In genomic region chrX:17651998-17652738, dm6 we compare ENCODE assay signal across 6 fruit fly cellular contexts.
A peak's percentile ranks its signal among the peaks of the same experiment; 100 is the strongest.
TF ChIP-seq lines count a peak whose summit lies in the region.

Gene RhoGAPp190, minus strand, starts transcription at chrX:17652562.

- TF ChIP-seq CTCF in whole organism, embryonic (GFP tag; optimal IDR thresholded peaks at IDR 0.05; lab: Kevin White, UChicago): no peak

TF ChIP-seq in whole organism, 6 proteins besides CTCF, POLR2A, EP300 and RAD21:
- TF ChIP-seq Dll (optimal IDR thresholded peaks at IDR 0.05; lab: Kevin White, UChicago) (peak; percentile 92), CG8478 (optimal IDR thresholded peaks at IDR 0.05; lab: Kevin White, UChicago) (peak; percentile 54), psq (optimal IDR thresholded peaks at IDR 0.05; lab: Kevin White, UChicago) (no peak), usp (GFP tag; optimal IDR thresholded peaks at IDR 0.05; lab: Kevin White, UChicago) (no peak), EcR (GFP tag; optimal IDR thresholded peaks at IDR 0.05; lab: Kevin White, UChicago) (no peak), pan (optimal IDR thresholded peaks at IDR 0.05; lab: Kevin White, UChicago) (no peak)
TF ChIP-seq in whole organism: peak in this region for 2.

TF ChIP-seq in whole organism, adult, 20 proteins besides CTCF, POLR2A, EP300 and RAD21 (continues in another document):
- no peak for TF ChIP-seq CG14711 (tag; optimal IDR thresholded peaks at IDR 0.05; lab: Kevin White, UChicago)
- no peak for TF ChIP-seq ovo (GFP tag; optimal IDR thresholded peaks at IDR 0.05; lab: Kevin White, UChicago)
- peak; percentile 39 for TF ChIP-seq CG7101 (tag; optimal IDR thresholded peaks at IDR 0.05; lab: Kevin White, UChicago)
- no peak for TF ChIP-seq CG5204 (GFP tag; optimal IDR thresholded peaks at IDR 0.05; lab: Kevin White, UChicago)
- peak; percentile 58 for TF ChIP-seq pad (GFP tag; optimal IDR thresholded peaks at IDR 0.05; lab: Kevin White, UChicago)
- no peak for TF ChIP-seq CG33017 (tag; optimal IDR thresholded peaks at IDR 0.05; lab: Kevin White, UChicago)
- no peak for TF ChIP-seq toe (GFP tag; optimal IDR thresholded peaks at IDR 0.05; lab: Kevin White, UChicago)
- no peak for TF ChIP-seq kay (GFP tag; lab: Kevin White, UChicago; ENCODE audit: borderline replicate concordance)
- TF ChIP-seq CG11617 (GFP tag; optimal IDR thresholded peaks at IDR 0.05; lab: Kevin White, UChicago): no peak
- no peak for TF ChIP-seq CG12768 (GFP tag; optimal IDR thresholded peaks at IDR 0.05; lab: Kevin White, UChicago)
- no peak for TF ChIP-seq Clk (GFP tag; optimal IDR thresholded peaks at IDR 0.05; lab: Kevin White, UChicago)
- TF ChIP-seq cic (GFP tag; optimal IDR thresholded peaks at IDR 0.05; lab: Kevin White, UChicago): peak; percentile 29
- TF ChIP-seq Mnt (GFP tag; optimal IDR thresholded peaks at IDR 0.05; lab: Kevin White, UChicago): peak; percentile 45
- no peak for TF ChIP-seq CG1620 (GFP tag; optimal IDR thresholded peaks at IDR 0.05; lab: Kevin White, UChicago)
- TF ChIP-seq bab1 (GFP tag; optimal IDR thresholded peaks at IDR 0.05; lab: Kevin White, UChicago): peak; percentile 74
- TF ChIP-seq Crg-1 (GFP tag; optimal IDR thresholded peaks at IDR 0.05; lab: Kevin White, UChicago): no peak
- TF ChIP-seq CG7045 (GFP tag; optimal IDR thresholded peaks at IDR 0.05; lab: Kevin White, UChicago): no peak
- TF ChIP-seq cnc (optimal IDR thresholded peaks at IDR 0.05; lab: Kevin White, UChicago): no peak

TF ChIP-seq in whole organism, embryonic, 481 proteins besides CTCF, POLR2A, EP300 and RAD21 (continues in another document):
- TF ChIP-seq HLH4C (GFP tag; IDR thresholded peaks at IDR 0.05; lab: Robert Waterston, UW; ENCODE audit: partially characterized antibody) (peak; percentile 98), CG31388 (GFP tag; optimal IDR thresholded peaks at IDR 0.05; lab: Kevin White, UChicago) (no peak), amos (GFP tag; IDR thresholded peaks at IDR 0.05; lab: Robert Waterston, UW; ENCODE audit: partially characterized antibody) (peak; percentile 91; the same call in 1 of the 2 replicates), nom (GFP tag; optimal IDR thresholded peaks at IDR 0.05; lab: Kevin White, UChicago) (peak; percentile 11), crol (GFP tag; IDR thresholded peaks at IDR 0.05; lab: Robert Waterston, UW) (peak; percentile 45; the same call in 1 of the 2 replicates), Deaf1 (tag; optimal IDR thresholded peaks at IDR 0.05; lab: Kevin White, UChicago) (peak; percentile 51), CG17568 (GFP tag; optimal IDR thresholded peaks at IDR 0.05; lab: Kevin White, UChicago) (no peak), exex (tag; optimal IDR thresholded peaks at IDR 0.05; lab: Kevin White, UChicago) (peak; percentile 19), phol (tag; optimal IDR thresholded peaks at IDR 0.05; lab: Kevin White, UChicago) (peak; percentile 43), grn (GFP tag; optimal IDR thresholded peaks at IDR 0.05; lab: Kevin White, UChicago) (no peak), Abd-B (GFP tag; optimal IDR thresholded peaks at IDR 0.05; lab: Kevin White, UChicago) (no peak), inv (GFP tag; IDR thresholded peaks at IDR 0.05; lab: Robert Waterston, UW; ENCODE audit: partially characterized antibody) (peak; percentile 75), Sry-δ (GFP tag; optimal IDR thresholded peaks at IDR 0.05; lab: Kevin White, UChicago) (peak; percentile 95), HmgZ (tag; optimal IDR thresholded peaks at IDR 0.05; lab: Kevin White, UChicago) (peak; percentile 39), CG4617 (GFP tag; optimal IDR thresholded peaks at IDR 0.05; lab: Kevin White, UChicago; ENCODE audit: borderline replicate concordance) (peak; percentile 78), ato (GFP tag; IDR thresholded peaks at IDR 0.05; lab: Robert Waterston, UW; ENCODE audit: partially characterized antibody) (peak; percentile 97)

TF ChIP-seq in whole organism, prepupa, 60 proteins besides CTCF, POLR2A, EP300 and RAD21:
- TF ChIP-seq net (GFP tag; optimal IDR thresholded peaks at IDR 0.05; lab: Kevin White, UChicago) (peak; percentile 3), Eip78C (GFP tag; lab: Kevin White, UChicago) (peak; percentile 28), Sox14 (GFP tag; optimal IDR thresholded peaks at IDR 0.05; lab: Kevin White, UChicago) (peak; percentile 42), ss (GFP tag; optimal IDR thresholded peaks at IDR 0.05; lab: Kevin White, UChicago) (peak in 1 of 2 experiments; percentile 41), CG31627 (GFP tag; optimal IDR thresholded peaks at IDR 0.05; lab: Kevin White, UChicago) (no peak)

TF ChIP-seq in whole organism, pupa, 21 proteins besides CTCF, POLR2A, EP300 and RAD21:
- TF ChIP-seq CG4496 (GFP tag; IDR thresholded peaks at IDR 0.05; lab: Robert Waterston, UW) (no peak), CG13204 (GFP tag; optimal IDR thresholded peaks at IDR 0.05; lab: Kevin White, UChicago) (peak; percentile 15), fd96Ca (GFP tag; IDR thresholded peaks at IDR 0.05; lab: Robert Waterston, UW) (0 out of 3 replicates have a peak, but pooled peaks have one; percentile 35)

TF ChIP-seq in whole organism, wandering third instar larva, 38 proteins besides CTCF, POLR2A, EP300 and RAD21:
- no peak for TF ChIP-seq CG32264 (GFP tag; optimal IDR thresholded peaks at IDR 0.05; lab: Kevin White, UChicago)
- no peak for TF ChIP-seq Jra (GFP tag; optimal IDR thresholded peaks at IDR 0.05; lab: Kevin White, UChicago)
- peak; percentile 60 for TF ChIP-seq Dif (GFP tag; optimal IDR thresholded peaks at IDR 0.05; lab: Kevin White, UChicago; ENCODE audit: partially characterized antibody)
- no peak for TF ChIP-seq Rel (GFP tag; optimal IDR thresholded peaks at IDR 0.05; lab: Kevin White, UChicago)
- TF ChIP-seq Rel (tag; optimal IDR thresholded peaks at IDR 0.05; lab: Kevin White, UChicago): peak; percentile 77
- no peak for TF ChIP-seq CrebA (GFP tag; optimal IDR thresholded peaks at IDR 0.05; lab: Kevin White, UChicago; ENCODE audit: borderline replicate concordance)
- no peak for TF ChIP-seq woc (GFP tag; optimal IDR thresholded peaks at IDR 0.05; lab: Kevin White, UChicago)
- peak; percentile 32 for TF ChIP-seq Abd-B (GFP tag; optimal IDR thresholded peaks at IDR 0.05; lab: Kevin White, UChicago)
- no peak for TF ChIP-seq fru (GFP tag; optimal IDR thresholded peaks at IDR 0.05; lab: Kevin White, UChicago)
- no peak for TF ChIP-seq CG9705 (GFP tag; optimal IDR thresholded peaks at IDR 0.05; lab: Kevin White, UChicago)
- no peak for TF ChIP-seq jim (GFP tag; optimal IDR thresholded peaks at IDR 0.05; lab: Kevin White, UChicago)
- peak; percentile 79 for TF ChIP-seq N (GFP tag; optimal IDR thresholded peaks at IDR 0.05; lab: Kevin White, UChicago)
- TF ChIP-seq OdsH (GFP tag; optimal IDR thresholded peaks at IDR 0.05; lab: Kevin White, UChicago): no peak
- TF ChIP-seq Vsx2 (GFP tag; optimal IDR thresholded peaks at IDR 0.05; lab: Kevin White, UChicago; ENCODE audit: partially characterized antibody): no peak
- TF ChIP-seq dmrt93B (GFP tag; optimal IDR thresholded peaks at IDR 0.05; lab: Kevin White, UChicago): no peak
- TF ChIP-seq tai (GFP tag; optimal IDR thresholded peaks at IDR 0.05; lab: Kevin White, UChicago): no peak
- no peak for TF ChIP-seq Sp1 (GFP tag; optimal IDR thresholded peaks at IDR 0.05; lab: Kevin White, UChicago)
- no peak for TF ChIP-seq Myc (optimal IDR thresholded peaks at IDR 0.05; lab: Kevin White, UChicago)
- TF ChIP-seq br (GFP tag; optimal IDR thresholded peaks at IDR 0.05; lab: Kevin White, UChicago): no peak
- TF ChIP-seq GATAd (GFP tag; optimal IDR thresholded peaks at IDR 0.05; lab: Kevin White, UChicago): no peak
- TF ChIP-seq Hr78 (GFP tag; optimal IDR thresholded peaks at IDR 0.05; lab: Kevin White, UChicago): no peak
- no peak for TF ChIP-seq pan (optimal IDR thresholded peaks at IDR 0.05; lab: Kevin White, UChicago)
- no peak for TF ChIP-seq brk (GFP tag; optimal IDR thresholded peaks at IDR 0.05; lab: Kevin White, UChicago)
- TF ChIP-seq rgr (GFP tag; optimal IDR thresholded peaks at IDR 0.05; lab: Kevin White, UChicago): no peak
- TF ChIP-seq sage (GFP tag; optimal IDR thresholded peaks at IDR 0.05; lab: Kevin White, UChicago): no peak
- TF ChIP-seq lola (GFP tag; optimal IDR thresholded peaks at IDR 0.05; lab: Kevin White, UChicago): no peak
- no peak for TF ChIP-seq Hr83 (GFP tag; optimal IDR thresholded peaks at IDR 0.05; lab: Kevin White, UChicago; ENCODE audit: poor library complexity, severe bottlenecking)
- no peak for TF ChIP-seq dl (GFP tag; optimal IDR thresholded peaks at IDR 0.05; lab: Kevin White, UChicago; ENCODE audit: insufficient read depth in 1 of 2, partially characterized antibody in 2 of 2)
- no peak for TF ChIP-seq h (GFP tag; optimal IDR thresholded peaks at IDR 0.05; lab: Kevin White, UChicago)
- no peak for TF ChIP-seq psq (GFP tag; optimal IDR thresholded peaks at IDR 0.05; lab: Kevin White, UChicago)
- no peak for TF ChIP-seq sv (GFP tag; optimal IDR thresholded peaks at IDR 0.05; lab: Kevin White, UChicago)
